Worm (Caenorhabditis elegans) whole organism, L1 larva: ENCODE results near the gene chst-1.

Source experiments
- C04F5.9 ChIP-seq: sonication (generic microtip); optimal IDR thresholded peaks from 2 replicates; lab custom pipeline; 2016; ENCODE audit warnings: missing genetic modification characterization, missing compliant biosample characterization
- C16A3.4 ChIP-seq: fragments of 150-350 bp; optimal IDR thresholded peaks from 2 replicates; lab custom pipeline; 2014; ENCODE audit warnings: missing biosample characterization, missing genetic modification characterization
- C34B4.2 ChIP-seq: sonication (generic microtip); optimal IDR thresholded peaks from 2 replicates; lab custom pipeline; 2017; ENCODE audit warnings: mild to moderate bottlenecking, missing genetic modification characterization, missing compliant biosample characterization
- F16B12.6 ChIP-seq: fragments of 150-350 bp; optimal IDR thresholded peaks from 2 replicates; lab custom pipeline; 2014; ENCODE audit warnings: missing biosample characterization, missing genetic modification characterization
- alr-1 ChIP-seq: fragments of 200-800 bp; sonication (Bioruptor generic); optimal IDR thresholded peaks from 2 replicates; lab custom pipeline; 2018; ENCODE audit warnings: borderline replicate concordance, mild to moderate bottlenecking, missing genetic modification characterization, missing compliant biosample characterization
- ceh-90 ChIP-seq: sonication (generic microtip); optimal IDR thresholded peaks from 2 replicates; lab custom pipeline; 2016; ENCODE audit warnings: missing genetic modification characterization, missing compliant biosample characterization
- ces-1 ChIP-seq: fragments of 150-350 bp; optimal IDR thresholded peaks from 2 replicates; lab custom pipeline; 2014; ENCODE audit warnings: missing biosample characterization, missing genetic modification reagents, missing genetic modification characterization
- dpl-1 ChIP-seq, 3 experiments: fragments of 150-350 bp in 2 of 3; sonication (generic microtip) in 1 of 3; optimal IDR thresholded peaks; 2 replicates each; lab custom pipeline; 2014 to 2017; ENCODE audit warnings: missing biosample characterization in 3 of 3, missing genetic modification characterization in 3 of 3, missing genetic modification reagents in 3 of 3
- dsc-1 ChIP-seq: sonication (generic microtip); optimal IDR thresholded peaks from 2 replicates; lab custom pipeline; 2016; ENCODE audit warnings: mild to moderate bottlenecking, missing genetic modification characterization, missing compliant biosample characterization
- efl-1 ChIP-seq, 4 experiments: fragments of 150-350 bp; optimal IDR thresholded peaks in 3 of 4; peaks in 1 of 4; 1 replicate in 1 of 4; 2 replicates in 3 of 4; lab custom pipeline; 2014; ENCODE audit warnings: missing biosample characterization in 2 of 4, missing genetic modification characterization in 2 of 4, missing genetic modification reagents in 2 of 4
- efl-3 ChIP-seq: fragments of 200-800 bp; sonication (Bioruptor generic); optimal IDR thresholded peaks from 2 replicates; lab custom pipeline; 2018; ENCODE audit warnings: mild to moderate bottlenecking, missing genetic modification characterization, missing compliant biosample characterization
- egl-27 ChIP-seq, 2 experiments: fragments of 150-350 bp in 1 of 2; sonication (generic microtip); optimal IDR thresholded peaks; 3 replicates each; lab custom pipeline; 2017 to 2018; ENCODE audit warnings: missing biosample characterization in 2 of 2, missing genetic modification characterization in 2 of 2, missing genetic modification reagents in 2 of 2
- elt-2 ChIP-seq: sonication (generic microtip); optimal IDR thresholded peaks from 2 replicates; lab custom pipeline; 2016; ENCODE audit warnings: missing genetic modification characterization, mild to moderate bottlenecking, inconsistent platforms, missing compliant biosample characterization, missing genetic modification reagents
- ets-5 ChIP-seq: fragments of 200-800 bp; sonication (Bioruptor generic); IDR thresholded peaks from 2 replicates; pipeline ENCODE4 v1.3.6; 2022; ENCODE audit warnings: missing genetic modification characterization, missing compliant biosample characterization
- fkh-10 ChIP-seq: sonication (generic microtip); optimal IDR thresholded peaks from 2 replicates; lab custom pipeline; 2017; ENCODE audit warnings: missing biosample characterization, missing genetic modification reagents, missing genetic modification characterization
- fkh-8 ChIP-seq: sonication (generic microtip); optimal IDR thresholded peaks from 2 replicates; lab custom pipeline; 2016; ENCODE audit warnings: mild to moderate bottlenecking, missing genetic modification characterization, missing compliant biosample characterization
- grh-1 ChIP-seq: fragments of 200-800 bp; sonication (Bioruptor generic); IDR thresholded peaks from 2 replicates; pipeline ENCODE4 v1.3.6; 2022; ENCODE audit warnings: missing genetic modification reagents, missing genetic modification characterization, missing compliant biosample characterization
- hlh-4 ChIP-seq: sonication (generic microtip); optimal IDR thresholded peaks from 2 replicates; lab custom pipeline; 2016; ENCODE audit warnings: mild to moderate bottlenecking, missing genetic modification characterization, missing compliant biosample characterization
- hpl-2 ChIP-seq: fragments of 150-350 bp; optimal IDR thresholded peaks from 2 replicates; lab custom pipeline; 2014; ENCODE audit warnings: missing biosample characterization, missing genetic modification reagents, missing genetic modification characterization
- irx-1 ChIP-seq: sonication (generic microtip); optimal IDR thresholded peaks from 2 replicates; lab custom pipeline; 2016; ENCODE audit warnings: missing genetic modification characterization, missing compliant biosample characterization
- isw-1 ChIP-seq: fragments of 200-800 bp; sonication (Bioruptor generic); IDR thresholded peaks from 2 replicates; pipeline ENCODE4 v1.3.6; 2022; ENCODE audit warnings: missing genetic modification characterization, missing compliant biosample characterization
- jun-1 ChIP-seq: fragments of 150-350 bp; optimal IDR thresholded peaks from 2 replicates; lab custom pipeline; 2014; ENCODE audit warnings: missing biosample characterization, missing genetic modification reagents, missing genetic modification characterization
- lin-13 ChIP-seq: fragments of 150-350 bp; optimal IDR thresholded peaks from 2 replicates; lab custom pipeline; 2014; ENCODE audit warnings: missing biosample characterization, missing genetic modification reagents, missing genetic modification characterization
- lin-14 ChIP-seq: fragments of 200-800 bp; sonication (Bioruptor generic); optimal IDR thresholded peaks from 2 replicates; lab custom pipeline; 2018; ENCODE audit warnings: mild to moderate bottlenecking, missing genetic modification characterization, moderate library complexity, missing compliant biosample characterization
- lin-35 ChIP-seq, 2 experiments: fragments of 150-350 bp; optimal IDR thresholded peaks; 2 replicates each; lab custom pipeline; 2014; ENCODE audit warnings: missing biosample characterization in 2 of 2, missing genetic modification characterization in 2 of 2, missing genetic modification reagents in 2 of 2
- lir-3 ChIP-seq: sonication (generic microtip); optimal IDR thresholded peaks from 2 replicates; lab custom pipeline; 2016; ENCODE audit warnings: mild to moderate bottlenecking, missing genetic modification characterization, moderate library complexity, missing compliant biosample characterization; ENCODE audit not compliant: poor library complexity
- lsy-2 ChIP-seq, 2 experiments: fragments of 150-350 bp; optimal IDR thresholded peaks; 2 replicates each; lab custom pipeline; 2014; ENCODE audit warnings: missing biosample characterization in 2 of 2, missing genetic modification characterization in 2 of 2
- mdl-1 ChIP-seq, 2 experiments: fragments of 150-350 bp; optimal IDR thresholded peaks; 2 replicates each; lab custom pipeline; 2014 to 2017; ENCODE audit warnings: missing biosample characterization in 2 of 2, missing genetic modification characterization in 2 of 2, inconsistent platforms in 1 of 2
- mef-2 ChIP-seq: fragments of 150-350 bp; optimal IDR thresholded peaks from 2 replicates; lab custom pipeline; 2014; ENCODE audit warnings: missing biosample characterization, missing genetic modification characterization
- nhr-11 ChIP-seq: fragments of 150-350 bp; optimal IDR thresholded peaks from 2 replicates; lab custom pipeline; 2014; ENCODE audit warnings: missing biosample characterization, missing genetic modification characterization
- nhr-20 ChIP-seq: sonication (generic microtip); optimal IDR thresholded peaks from 2 replicates; lab custom pipeline; 2016; ENCODE audit warnings: mild to moderate bottlenecking, missing genetic modification characterization, missing compliant biosample characterization
- nhr-237 ChIP-seq: fragments of 150-350 bp; optimal IDR thresholded peaks from 2 replicates; lab custom pipeline; 2014; ENCODE audit warnings: missing biosample characterization, missing genetic modification characterization
- nhr-28 ChIP-seq: fragments of 150-350 bp; optimal IDR thresholded peaks from 2 replicates; lab custom pipeline; 2014; ENCODE audit warnings: missing biosample characterization, missing genetic modification characterization
- nhr-47 ChIP-seq: sonication (generic microtip); optimal IDR thresholded peaks from 2 replicates; lab custom pipeline; 2016; ENCODE audit warnings: mild to moderate bottlenecking, missing genetic modification characterization, moderate library complexity, missing compliant biosample characterization
- nhr-71 ChIP-seq: sonication (generic microtip); optimal IDR thresholded peaks from 2 replicates; lab custom pipeline; 2016; ENCODE audit warnings: mild to moderate bottlenecking, missing genetic modification characterization, moderate library complexity, missing compliant biosample characterization
- nhr-76 ChIP-seq: sonication (generic microtip); optimal IDR thresholded peaks from 2 replicates; lab custom pipeline; 2017; ENCODE audit warnings: missing biosample characterization, missing genetic modification characterization
- nhr-77 ChIP-seq: fragments of 150-350 bp; optimal IDR thresholded peaks from 2 replicates; lab custom pipeline; 2014; ENCODE audit warnings: missing biosample characterization, missing genetic modification characterization
- nhr-85 ChIP-seq: sonication (generic microtip); peaks from one replicate; lab custom pipeline; 2016; ENCODE audit warnings: missing genetic modification characterization, inconsistent platforms, missing compliant biosample characterization
- pag-3 ChIP-seq: sonication (generic microtip); optimal IDR thresholded peaks from 2 replicates; lab custom pipeline; 2017; ENCODE audit warnings: missing genetic modification characterization, mild to moderate bottlenecking, missing compliant biosample characterization, antibody characterized with exemption, borderline replicate concordance; ENCODE audit not compliant: insufficient read depth
- pax-3 ChIP-seq: fragments of 200-800 bp; sonication (Bioruptor generic); optimal IDR thresholded peaks from 2 replicates; lab custom pipeline; 2018; ENCODE audit warnings: mild to moderate bottlenecking, missing genetic modification characterization, moderate library complexity, missing compliant biosample characterization
- skn-1 ChIP-seq: fragments of 150-350 bp; optimal IDR thresholded peaks from 2 replicates; lab custom pipeline; 2014; ENCODE audit warnings: missing biosample characterization, missing genetic modification characterization
- snu-23 ChIP-seq: sonication (generic microtip); optimal IDR thresholded peaks from 2 replicates; lab custom pipeline; 2016; ENCODE audit warnings: missing genetic modification characterization, missing compliant biosample characterization
- sptf-1 ChIP-seq: fragments of 150-350 bp; optimal IDR thresholded peaks from 2 replicates; lab custom pipeline; 2014; ENCODE audit warnings: missing biosample characterization, missing genetic modification characterization
- sup-37 ChIP-seq: fragments of 200-800 bp; sonication (Bioruptor generic); optimal IDR thresholded peaks from 2 replicates; lab custom pipeline; 2018; ENCODE audit warnings: mild to moderate bottlenecking, missing genetic modification characterization, missing compliant biosample characterization
- xbp-1 ChIP-seq: sonication (generic microtip); optimal IDR thresholded peaks from 2 replicates; lab custom pipeline; 2016; ENCODE audit warnings: missing genetic modification characterization, missing compliant biosample characterization
- zip-4 ChIP-seq: fragments of 200-800 bp; sonication (Bioruptor generic); optimal IDR thresholded peaks from 2 replicates; lab custom pipeline; 2018; ENCODE audit warnings: mild to moderate bottlenecking, missing genetic modification characterization, moderate library complexity, missing compliant biosample characterization
- ztf-11 ChIP-seq, 2 experiments: sonication (generic microtip); optimal IDR thresholded peaks; 2 replicates each; lab custom pipeline; 2016 to 2017; ENCODE audit warnings: missing genetic modification characterization in 2 of 2, missing biosample characterization in 1 of 2, missing compliant biosample characterization in 1 of 2
- ztf-4 ChIP-seq: fragments of 150-350 bp; optimal IDR thresholded peaks from 2 replicates; lab custom pipeline; 2014; ENCODE audit warnings: missing biosample characterization, missing genetic modification characterization

chst-1 gene

DNA sequence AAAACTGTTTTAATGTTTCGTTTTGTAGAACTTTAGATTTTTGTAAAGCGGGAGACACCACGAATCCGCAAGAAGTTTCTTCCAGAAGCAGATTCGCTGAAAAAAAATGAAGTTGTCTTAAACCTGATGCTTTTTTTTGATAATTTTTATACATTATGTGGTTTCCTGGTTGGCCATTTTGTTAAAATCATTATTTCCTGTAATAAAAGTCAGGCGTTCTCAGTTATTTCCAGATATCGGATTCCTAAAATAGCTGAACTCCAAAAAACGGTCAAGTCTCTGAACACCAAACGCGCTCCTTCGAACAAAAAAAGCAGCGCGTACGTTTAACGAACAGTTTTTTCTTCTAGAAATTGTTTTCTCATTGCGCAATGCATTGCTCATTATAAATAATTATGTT lies 30.6 kb upstream of the chst-1 start:
- no peak for TF ChIP-seq fkh-10 (GFP tag; lab: Kevin White, UChicago)
- TF ChIP-seq hpl-2, result no peak
- TF ChIP-seq sup-37 (GFP tag; lab: Kevin White, UChicago), result no peak
- TF ChIP-seq pax-3 (tag; lab: Kevin White, UChicago), result peak; percentile 37
- TF ChIP-seq irx-1 (tag; lab: Kevin White, UChicago), result no peak
- TF ChIP-seq nhr-71, result peak; percentile 54
- peak; percentile 35 for TF ChIP-seq nhr-237 (tag; lab: Kevin White, UChicago)
- TF ChIP-seq nhr-76, result no peak
- no peak for TF ChIP-seq mdl-1 (tag; optimal IDR thresholded peaks at IDR 0.05; lab: Kevin White, UChicago)
- peak; percentile 24 for TF ChIP-seq F16B12.6 (tag; lab: Kevin White, UChicago)
- no peak for TF ChIP-seq jun-1 (tag; lab: Kevin White, UChicago)
- TF ChIP-seq ceh-90, result no peak
- no peak for TF ChIP-seq pag-3 (tag; lab: Kevin White, UChicago)
- TF ChIP-seq snu-23, result peak; percentile 42
- peak; percentile 15 to 88 for TF ChIP-seq lsy-2 (tag; optimal IDR thresholded peaks at IDR 0.05; lab: Kevin White, UChicago)
- TF ChIP-seq xbp-1 (tag; lab: Kevin White, UChicago), result peak; percentile 1
- TF ChIP-seq mef-2 (tag; lab: Kevin White, UChicago), result no peak
- peak; percentile 23 for TF ChIP-seq nhr-47 (tag; lab: Kevin White, UChicago)
- no peak; the same call in 1 of the 2 replicates for TF ChIP-seq isw-1 (GFP tag; lab: Robert Waterston, UW)
- no peak for TF ChIP-seq efl-3 (GFP tag; lab: Kevin White, UChicago)
- TF ChIP-seq dpl-1 (GFP tag; optimal IDR thresholded peaks at IDR 0.05; lab: Kevin White, UChicago), result peak; percentile 47 to 70 (median 65)
- no peak for TF ChIP-seq elt-2 (tag; lab: Kevin White, UChicago)
- peak; percentile 37 for TF ChIP-seq nhr-77
- TF ChIP-seq lin-13 (GFP tag; lab: Kevin White, UChicago), result peak; percentile 34
- TF ChIP-seq skn-1 (tag; lab: Kevin White, UChicago), result peak; percentile 33
- TF ChIP-seq fkh-8, result peak; percentile 55
- TF ChIP-seq C04F5.9 (tag; lab: Kevin White, UChicago), result no peak
- TF ChIP-seq nhr-20 (tag; lab: Kevin White, UChicago), result peak; percentile 24
- TF ChIP-seq zip-4 (GFP tag; lab: Kevin White, UChicago), result no peak
- no peak for TF ChIP-seq ztf-4 (tag; lab: Kevin White, UChicago)
- TF ChIP-seq hlh-4 (tag; lab: Kevin White, UChicago), result no peak
- TF ChIP-seq nhr-28 (tag; lab: Kevin White, UChicago), result no peak
- TF ChIP-seq efl-1 (optimal IDR thresholded peaks at IDR 0.05; lab: Kevin White, UChicago), result peak; percentile 65 to 73
- TF ChIP-seq efl-1 (GFP tag; optimal IDR thresholded peaks at IDR 0.05 in 1 of 2; lab: Kevin White, UChicago), result peak; percentile 65 to 97
- TF ChIP-seq lin-35 (GFP tag; optimal IDR thresholded peaks at IDR 0.05; lab: Kevin White, UChicago), result peak; percentile 39 to 85
- TF ChIP-seq lin-14 (GFP tag; lab: Kevin White, UChicago), result peak; percentile 46
- peak; percentile 68 for TF ChIP-seq nhr-85
- TF ChIP-seq lir-3, result peak; percentile 54
- TF ChIP-seq ets-5 (GFP tag; lab: Robert Waterston, UW), result no peak
- peak; percentile 7 for TF ChIP-seq dsc-1
- TF ChIP-seq, all 84 proteins: peak for 20

DNA sequence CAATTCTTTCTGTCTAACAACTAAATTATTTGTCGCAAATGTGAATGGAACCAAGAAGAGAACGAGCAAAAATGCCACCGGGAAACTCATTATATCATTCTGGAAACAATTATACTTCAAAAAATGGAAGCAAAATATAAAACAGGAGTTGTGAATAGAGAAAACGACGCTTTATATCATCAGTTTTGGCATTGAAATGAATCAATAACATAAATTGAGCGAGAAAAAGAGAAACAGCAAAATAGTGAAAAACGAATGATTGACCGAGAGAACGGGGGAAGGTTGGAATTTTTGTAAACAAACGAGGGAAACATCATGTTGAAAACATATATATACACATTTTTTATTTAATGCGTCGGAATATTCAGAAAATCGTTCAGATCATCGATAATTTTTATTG lies 30.0 kb upstream of the chst-1 start, which contains the start of gene ctns-1:
TSS of gene ctns-1 (minus strand) at position 101 of the 400 bp plus-strand sequence.
- TF ChIP-seq efl-3 (GFP tag; lab: Kevin White, UChicago) (no peak), efl-1 (optimal IDR thresholded peaks at IDR 0.05; lab: Kevin White, UChicago) (no peak), efl-1 (GFP tag; optimal IDR thresholded peaks at IDR 0.05 in 1 of 2; lab: Kevin White, UChicago) (peak in 1 of 2 experiments; percentile 11)

DNA sequence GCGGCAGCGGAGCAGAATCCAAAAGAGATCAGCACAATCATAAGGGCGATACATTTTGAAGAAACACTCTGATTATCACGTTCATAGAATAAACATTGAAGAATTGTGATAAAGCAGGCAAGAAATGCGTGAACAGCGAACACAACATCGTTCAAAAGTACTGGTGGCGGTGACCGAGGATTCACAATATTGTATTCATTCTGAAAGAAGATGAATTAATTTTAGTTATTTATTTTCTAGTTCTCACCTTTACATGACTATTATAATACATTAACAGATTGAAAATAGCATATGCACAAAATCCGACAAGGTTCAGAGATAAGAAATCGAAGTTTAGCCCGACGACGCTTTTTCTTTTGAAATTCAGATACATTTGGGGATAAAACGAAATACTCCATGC lies 29.2 kb upstream of the chst-1 start:
- TF ChIP-seq egl-27 (tag; optimal IDR thresholded peaks at IDR 0.05; lab: Kevin White, UChicago) (no peak), mdl-1 (tag; optimal IDR thresholded peaks at IDR 0.05; lab: Kevin White, UChicago) (no peak), ces-1 (GFP tag; lab: Kevin White, UChicago) (no peak), C34B4.2 (tag; lab: Kevin White, UChicago) (no peak), nhr-28 (tag; lab: Kevin White, UChicago) (no peak), C16A3.4 (tag; lab: Kevin White, UChicago) (no peak), dpl-1 (GFP tag; optimal IDR thresholded peaks at IDR 0.05; lab: Kevin White, UChicago) (no peak), zip-4 (GFP tag; lab: Kevin White, UChicago) (no peak), grh-1 (no peak), lin-13 (GFP tag; lab: Kevin White, UChicago) (no peak), fkh-10 (GFP tag; lab: Kevin White, UChicago) (no peak), fkh-8 (no peak), mef-2 (tag; lab: Kevin White, UChicago) (no peak), lsy-2 (tag; optimal IDR thresholded peaks at IDR 0.05; lab: Kevin White, UChicago) (no peak), alr-1 (no peak), ztf-11 (tag; optimal IDR thresholded peaks at IDR 0.05; lab: Kevin White, UChicago) (no peak), nhr-11 (tag; lab: Kevin White, UChicago) (no peak), sptf-1 (no peak), xbp-1 (tag; lab: Kevin White, UChicago) (no peak)
